Fruit fly (Drosophila melanogaster): ENCODE measurements around the gene eEF2.

DNA sequence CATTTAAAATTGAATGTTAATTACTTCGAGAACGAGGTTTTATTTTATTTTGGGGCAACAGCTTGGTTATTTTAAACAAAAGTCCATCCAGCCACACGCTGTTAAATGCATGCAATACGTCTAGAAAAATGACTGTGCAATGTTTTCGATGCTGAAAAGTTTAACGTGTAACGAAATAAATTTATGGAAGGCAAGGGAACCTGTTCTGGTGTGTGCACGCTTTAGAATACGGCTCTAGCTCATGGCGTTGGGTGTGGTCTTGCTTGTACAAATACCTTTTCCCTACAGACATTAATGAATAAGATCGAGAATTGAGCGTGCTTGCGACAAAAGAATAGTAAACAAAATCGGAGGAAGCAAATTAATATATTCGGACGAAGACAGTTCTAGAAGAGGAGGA is 33.2 kb downstream of the eEF2 start:
- TF ChIP-seq CG8478 (optimal IDR thresholded peaks at IDR 0.05) (no peak), CTCF (optimal IDR thresholded peaks at IDR 0.05) (no peak)

All from S2 (cell line).